Fruit fly (Drosophila melanogaster) whole organism, wandering third instar larva: ENCODE data around the gene Ide.

Experiments used
- Abd-B ChIP-seq: fragments of >200 bp; optimal IDR thresholded peaks from 2 replicates; lab custom pipeline; 2017; ENCODE audit warnings: missing biosample characterization, missing genetic modification characterization
- CG32264 ChIP-seq: fragments of 200-800 bp; sonication (Bioruptor generic); optimal IDR thresholded peaks from 2 replicates; lab custom pipeline; 2016; ENCODE audit warnings: missing biosample characterization, missing genetic modification characterization
- CG9705 ChIP-seq: fragments of 200-800 bp; sonication (Bioruptor generic); optimal IDR thresholded peaks from 2 replicates; lab custom pipeline; 2018; ENCODE audit warnings: missing biosample characterization, mild to moderate bottlenecking, missing genetic modification characterization
- CrebA ChIP-seq: fragments of 200-800 bp; sonication (Bioruptor generic); optimal IDR thresholded peaks from 2 replicates; lab custom pipeline; 2016; ENCODE audit warnings: missing biosample characterization, mild to moderate bottlenecking, missing genetic modification characterization, borderline replicate concordance
- Dfd ChIP-seq: fragments of >200 bp; optimal IDR thresholded peaks from 2 replicates; lab custom pipeline; 2017; ENCODE audit warnings: missing biosample characterization, missing genetic modification characterization
- GATAd ChIP-seq: sonication (Bioruptor generic); optimal IDR thresholded peaks from 2 replicates; lab custom pipeline; 2016; ENCODE audit warnings: missing biosample characterization, missing genetic modification characterization
- HLH106 ChIP-seq: fragments of 200-800 bp; optimal IDR thresholded peaks from 3 replicates; lab custom pipeline; 2019; ENCODE audit warnings: missing biosample characterization, mild to moderate bottlenecking, missing genetic modification characterization, moderate library complexity
- Hr78 ChIP-seq: fragments of >200 bp; optimal IDR thresholded peaks from 2 replicates; lab custom pipeline; 2017; ENCODE audit warnings: missing biosample characterization, missing genetic modification characterization
- Mio ChIP-seq: sonication (Bioruptor generic); optimal IDR thresholded peaks from 2 replicates; lab custom pipeline; 2016; ENCODE audit warnings: missing biosample characterization, missing genetic modification characterization
- Myc ChIP-seq: fragments of >200 bp; optimal IDR thresholded peaks from 2 replicates; lab custom pipeline; 2017
- OdsH ChIP-seq: fragments of 200-800 bp; sonication (Bioruptor generic); optimal IDR thresholded peaks from 2 replicates; lab custom pipeline; 2016; ENCODE audit warnings: missing biosample characterization, mild to moderate bottlenecking, missing genetic modification characterization
- Rel ChIP-seq, 2 experiments: fragments of 200-800 bp; sonication (Bioruptor generic) in 1 of 2; optimal IDR thresholded peaks; 2 replicates in 1 of 2; 3 replicates in 1 of 2; lab custom pipeline; 2016 to 2019; ENCODE audit warnings: mild to moderate bottlenecking in 2 of 2, missing biosample characterization in 2 of 2, missing genetic modification characterization in 2 of 2, moderate library complexity in 1 of 2
- Sp1 ChIP-seq: fragments of 200-800 bp; sonication (Bioruptor generic); optimal IDR thresholded peaks from 3 replicates; lab custom pipeline; 2019; ENCODE audit warnings: missing biosample characterization, mild to moderate bottlenecking, missing genetic modification characterization, moderate library complexity
- brk ChIP-seq: fragments of 200-800 bp; sonication (Bioruptor generic); optimal IDR thresholded peaks from 2 replicates; lab custom pipeline; 2016; ENCODE audit warnings: missing biosample characterization, mild to moderate bottlenecking, missing genetic modification characterization
- dl ChIP-seq, 2 experiments: fragments of 175-275, 200-275 bp in 1 of 2; fragments of 200-275 bp in 1 of 2; sonication (Bioruptor generic); optimal IDR thresholded peaks; lab custom pipeline; 2018; ENCODE audit warnings: mild to moderate bottlenecking in 2 of 2, missing biosample characterization in 2 of 2, missing genetic modification characterization in 2 of 2, moderate library complexity in 2 of 2; ENCODE audit not compliant: partially characterized antibody in 2 of 2, insufficient read depth in 1 of 2
- dmrt93B ChIP-seq: fragments of 200-800 bp; sonication (Bioruptor generic); optimal IDR thresholded peaks from 2 replicates; lab custom pipeline; 2018; ENCODE audit warnings: missing biosample characterization, mild to moderate bottlenecking, missing genetic modification characterization
- dsf ChIP-seq: sonication (Bioruptor generic); optimal IDR thresholded peaks from 2 replicates; lab custom pipeline; 2016; ENCODE audit warnings: missing biosample characterization, missing genetic modification characterization, borderline replicate concordance
- foxo ChIP-seq, 2 experiments: fragments of 200-800 bp; sonication (Bioruptor generic); optimal IDR thresholded peaks; 2 replicates in 1 of 2; 3 replicates in 1 of 2; lab custom pipeline; 2016 to 2017; ENCODE audit warnings: missing biosample characterization in 2 of 2, missing genetic modification characterization in 2 of 2
- fru ChIP-seq: fragments of 200-800 bp; sonication (Bioruptor generic); optimal IDR thresholded peaks from 3 replicates; lab custom pipeline; 2016; ENCODE audit warnings: missing biosample characterization, mild to moderate bottlenecking, missing genetic modification characterization
- h ChIP-seq: fragments of 200-800 bp; sonication (Bioruptor generic); optimal IDR thresholded peaks from 3 replicates; lab custom pipeline; 2016; ENCODE audit warnings: missing biosample characterization, mild to moderate bottlenecking, missing genetic modification characterization
- jim ChIP-seq: fragments of 175-275, 200-325 bp; sonication (Bioruptor generic); optimal IDR thresholded peaks from 2 replicates; lab custom pipeline; 2016; ENCODE audit warnings: missing biosample characterization, mild to moderate bottlenecking, missing genetic modification characterization
- lola ChIP-seq: fragments of >200 bp; optimal IDR thresholded peaks from 2 replicates; lab custom pipeline; 2017; ENCODE audit warnings: missing biosample characterization, missing genetic modification characterization
- pan ChIP-seq: fragments of >200 bp; optimal IDR thresholded peaks from 2 replicates; lab custom pipeline; 2017
- rgr ChIP-seq: fragments of 200-800 bp; sonication (Bioruptor generic); optimal IDR thresholded peaks from 3 replicates; lab custom pipeline; 2016; ENCODE audit warnings: missing biosample characterization, mild to moderate bottlenecking, missing genetic modification characterization
- sage ChIP-seq: fragments of 200-800 bp; sonication (Bioruptor generic); optimal IDR thresholded peaks from 2 replicates; lab custom pipeline; 2016; ENCODE audit warnings: missing biosample characterization, mild to moderate bottlenecking, missing genetic modification characterization
- usp ChIP-seq: fragments of >200 bp; optimal IDR thresholded peaks from 2 replicates; lab custom pipeline; 2017; ENCODE audit warnings: missing biosample characterization, missing genetic modification characterization
- woc ChIP-seq: sonication (Bioruptor generic); optimal IDR thresholded peaks from 2 replicates; lab custom pipeline; 2016; ENCODE audit warnings: missing biosample characterization, mild to moderate bottlenecking, missing genetic modification characterization

Ide gene

dm6 chr3L:20384086-20384810 lies 8.6 kb upstream of the Ide start, which contains the start of the genes CG5498 and fbl (continued):
- no peak for TF ChIP-seq CrebA (GFP tag; lab: Kevin White, UChicago)

- TF ChIP-seq Mio (GFP tag; lab: Kevin White, UChicago) (no peak), rgr (no peak), fru (no peak), pan (lab: Kevin White, UChicago) (no peak), Hr78 (GFP tag; lab: Kevin White, UChicago) (no peak), Dfd (GFP tag; lab: Kevin White, UChicago) (no peak), brk (no peak), CG32264 (GFP tag; lab: Kevin White, UChicago) (no peak), dsf (no peak), OdsH (GFP tag; lab: Kevin White, UChicago) (no peak), Myc (lab: Kevin White, UChicago) (no peak), sage (no peak), dmrt93B (GFP tag; lab: Kevin White, UChicago) (no peak), jim (GFP tag; lab: Kevin White, UChicago) (no peak), woc (GFP tag; lab: Kevin White, UChicago) (no peak), Sp1 (no peak), HLH106 (tag; lab: Kevin White, UChicago) (no peak), dl (GFP tag; optimal IDR thresholded peaks at IDR 0.05; lab: Kevin White, UChicago; ENCODE audit: insufficient read depth in 1 of 2, partially characterized antibody in 2 of 2) (no peak), h (GFP tag; lab: Kevin White, UChicago) (no peak), lola (GFP tag; lab: Kevin White, UChicago) (no peak)
Measured at dm6 chr3L:20379496-20379895, 3.8 kb upstream of the Ide start.

- TF ChIP-seq rgr (no peak), Rel (GFP tag; optimal IDR thresholded peaks at IDR 0.05; lab: Kevin White, UChicago) (no peak), Rel (tag; optimal IDR thresholded peaks at IDR 0.05; lab: Kevin White, UChicago) (no peak), woc (GFP tag; lab: Kevin White, UChicago) (no peak), usp (GFP tag; lab: Kevin White, UChicago) (no peak), HLH106 (tag; lab: Kevin White, UChicago) (no peak), GATAd (GFP tag; lab: Kevin White, UChicago) (no peak)
- TF ChIP-seq, all 38 proteins: peak for 0
Measured at dm6 chr3L:20376564-20376920, 846 bp upstream of the Ide start.

DNA sequence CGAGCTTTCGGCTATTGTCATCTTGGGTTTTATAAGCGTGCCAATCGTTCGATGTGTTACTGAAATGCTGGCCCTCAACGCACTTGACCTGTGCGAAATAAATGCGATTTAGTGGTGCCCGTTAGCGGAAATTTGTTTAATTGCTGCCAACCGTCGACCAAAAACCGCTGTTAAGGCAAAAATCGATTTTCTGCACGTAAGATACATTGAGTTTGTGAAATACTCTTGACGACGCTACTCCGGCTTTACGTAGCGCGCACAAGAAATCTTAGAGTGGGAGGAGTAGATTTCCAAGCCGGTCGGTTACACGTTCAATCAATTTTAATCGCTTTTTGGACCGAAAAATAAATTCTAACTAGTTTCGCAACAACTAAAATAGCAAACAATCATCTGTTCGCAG lies 229 bp downstream of the Ide start:
- TF ChIP-seq CG9705 (GFP tag; lab: Kevin White, UChicago) (no peak), CG32264 (GFP tag; lab: Kevin White, UChicago) (no peak), GATAd (GFP tag; lab: Kevin White, UChicago) (no peak), Abd-B (GFP tag; lab: Kevin White, UChicago) (no peak), pan (lab: Kevin White, UChicago) (no peak), jim (GFP tag; lab: Kevin White, UChicago) (no peak), foxo (GFP tag; optimal IDR thresholded peaks at IDR 0.05; lab: Kevin White, UChicago) (no peak), Rel (GFP tag; optimal IDR thresholded peaks at IDR 0.05; lab: Kevin White, UChicago) (no peak), Rel (tag; optimal IDR thresholded peaks at IDR 0.05; lab: Kevin White, UChicago) (no peak), lola (GFP tag; lab: Kevin White, UChicago) (no peak), sage (no peak), Sp1 (no peak), Mio (GFP tag; lab: Kevin White, UChicago) (no peak), usp (GFP tag; lab: Kevin White, UChicago) (no peak), Dfd (GFP tag; lab: Kevin White, UChicago) (no peak), HLH106 (tag; lab: Kevin White, UChicago) (no peak), h (GFP tag; lab: Kevin White, UChicago) (no peak)

DNA sequence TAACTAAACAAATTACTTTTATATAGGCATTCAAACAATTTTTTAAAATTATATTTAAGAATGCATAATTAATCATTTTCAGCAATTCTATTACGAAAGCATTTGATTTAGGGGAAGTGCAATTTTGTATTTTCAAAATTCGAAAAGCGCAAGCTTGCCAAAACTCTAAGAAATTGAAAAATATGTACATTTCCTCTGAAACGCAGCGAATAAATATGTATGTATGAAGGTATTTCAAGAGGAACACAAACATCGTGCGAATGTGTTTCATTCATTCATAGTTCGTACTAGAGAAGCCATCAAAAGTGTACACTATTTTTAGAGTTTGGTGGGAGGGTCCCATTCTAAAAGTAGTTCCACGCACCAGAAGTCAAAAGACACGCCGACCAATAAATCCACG lies 5.7 kb downstream of the Ide start, which contains the start of gene CG13247:
CG13247 (plus strand) TSS at position 301 of the 400 bp plus-strand sequence.
- TF ChIP-seq Dfd (GFP tag; lab: Kevin White, UChicago) = no peak
- no peak for TF ChIP-seq dmrt93B (GFP tag; lab: Kevin White, UChicago)
- TF ChIP-seq, all 38 proteins: peak for 0
